Fruit fly (Drosophila melanogaster) whole organism, wandering third instar larva: ENCODE data around the gene CG12316.

Experiments
- Abd-B ChIP-seq: fragments of >200 bp; optimal IDR thresholded peaks from 2 replicates; lab custom pipeline; 2017; ENCODE audit warnings: missing biosample characterization, missing genetic modification characterization
- CG32264 ChIP-seq: fragments of 200-800 bp; sonication (Bioruptor generic); optimal IDR thresholded peaks from 2 replicates; lab custom pipeline; 2016; ENCODE audit warnings: missing biosample characterization, missing genetic modification characterization
- CG9705 ChIP-seq: fragments of 200-800 bp; sonication (Bioruptor generic); optimal IDR thresholded peaks from 2 replicates; lab custom pipeline; 2018; ENCODE audit warnings: missing biosample characterization, mild to moderate bottlenecking, missing genetic modification characterization
- CrebA ChIP-seq: fragments of 200-800 bp; sonication (Bioruptor generic); optimal IDR thresholded peaks from 2 replicates; lab custom pipeline; 2016; ENCODE audit warnings: missing biosample characterization, mild to moderate bottlenecking, missing genetic modification characterization, borderline replicate concordance
- Dfd ChIP-seq: fragments of >200 bp; optimal IDR thresholded peaks from 2 replicates; lab custom pipeline; 2017; ENCODE audit warnings: missing biosample characterization, missing genetic modification characterization
- Dif ChIP-seq: fragments of 200-275, 200-300 bp; sonication (Bioruptor generic); optimal IDR thresholded peaks from 2 replicates; lab custom pipeline; 2018; ENCODE audit warnings: missing biosample characterization, missing genetic modification characterization; ENCODE audit not compliant: partially characterized antibody
- GATAd ChIP-seq: sonication (Bioruptor generic); optimal IDR thresholded peaks from 2 replicates; lab custom pipeline; 2016; ENCODE audit warnings: missing biosample characterization, missing genetic modification characterization
- HLH106 ChIP-seq: fragments of 200-800 bp; optimal IDR thresholded peaks from 3 replicates; lab custom pipeline; 2019; ENCODE audit warnings: missing biosample characterization, mild to moderate bottlenecking, missing genetic modification characterization, moderate library complexity
- Hnf4 ChIP-seq: fragments of 200-800 bp; sonication (Bioruptor generic); optimal IDR thresholded peaks from 2 replicates; lab custom pipeline; 2016; ENCODE audit warnings: missing biosample characterization, mild to moderate bottlenecking, missing genetic modification characterization
- Hr78 ChIP-seq: fragments of >200 bp; optimal IDR thresholded peaks from 2 replicates; lab custom pipeline; 2017; ENCODE audit warnings: missing biosample characterization, missing genetic modification characterization
- Hr83 ChIP-seq: fragments of 200-300 bp; sonication (Bioruptor generic); optimal IDR thresholded peaks from 2 replicates; lab custom pipeline; 2016; ENCODE audit warnings: missing biosample characterization, mild to moderate bottlenecking, missing genetic modification characterization, moderate library complexity; ENCODE audit not compliant: poor library complexity, severe bottlenecking
- Jra ChIP-seq: sonication (Bioruptor generic); optimal IDR thresholded peaks from 2 replicates; lab custom pipeline; 2016; ENCODE audit warnings: missing biosample characterization, missing genetic modification characterization
- Mio ChIP-seq: sonication (Bioruptor generic); optimal IDR thresholded peaks from 2 replicates; lab custom pipeline; 2016; ENCODE audit warnings: missing biosample characterization, missing genetic modification characterization
- Myc ChIP-seq: fragments of >200 bp; optimal IDR thresholded peaks from 2 replicates; lab custom pipeline; 2017
- N ChIP-seq: fragments of >200 bp; optimal IDR thresholded peaks from 2 replicates; lab custom pipeline; 2018; ENCODE audit warnings: missing biosample characterization, missing external identifiers, missing genetic modification characterization
- OdsH ChIP-seq: fragments of 200-800 bp; sonication (Bioruptor generic); optimal IDR thresholded peaks from 2 replicates; lab custom pipeline; 2016; ENCODE audit warnings: missing biosample characterization, mild to moderate bottlenecking, missing genetic modification characterization
- Rel ChIP-seq, 2 experiments: fragments of 200-800 bp; sonication (Bioruptor generic) in 1 of 2; optimal IDR thresholded peaks; 2 replicates in 1 of 2; 3 replicates in 1 of 2; lab custom pipeline; 2016 to 2019; ENCODE audit warnings: mild to moderate bottlenecking in 2 of 2, missing biosample characterization in 2 of 2, missing genetic modification characterization in 2 of 2, moderate library complexity in 1 of 2
- Sp1 ChIP-seq: fragments of 200-800 bp; sonication (Bioruptor generic); optimal IDR thresholded peaks from 3 replicates; lab custom pipeline; 2019; ENCODE audit warnings: missing biosample characterization, mild to moderate bottlenecking, missing genetic modification characterization, moderate library complexity
- Vsx2 ChIP-seq: fragments of 200-300, 225-300 bp; sonication (Bioruptor generic); optimal IDR thresholded peaks from 2 replicates; lab custom pipeline; 2018; ENCODE audit warnings: missing biosample characterization, missing genetic modification characterization; ENCODE audit not compliant: partially characterized antibody
- br ChIP-seq: fragments of 200-800 bp; sonication (Bioruptor generic); optimal IDR thresholded peaks from 2 replicates; lab custom pipeline; 2016; ENCODE audit warnings: missing biosample characterization, missing genetic modification characterization
- brk ChIP-seq: fragments of 200-800 bp; sonication (Bioruptor generic); optimal IDR thresholded peaks from 2 replicates; lab custom pipeline; 2016; ENCODE audit warnings: missing biosample characterization, mild to moderate bottlenecking, missing genetic modification characterization
- dl ChIP-seq, 2 experiments: fragments of 175-275, 200-275 bp in 1 of 2; fragments of 200-275 bp in 1 of 2; sonication (Bioruptor generic); optimal IDR thresholded peaks; lab custom pipeline; 2018; ENCODE audit warnings: mild to moderate bottlenecking in 2 of 2, missing biosample characterization in 2 of 2, missing genetic modification characterization in 2 of 2, moderate library complexity in 2 of 2; ENCODE audit not compliant: partially characterized antibody in 2 of 2, insufficient read depth in 1 of 2
- dmrt93B ChIP-seq: fragments of 200-800 bp; sonication (Bioruptor generic); optimal IDR thresholded peaks from 2 replicates; lab custom pipeline; 2018; ENCODE audit warnings: missing biosample characterization, mild to moderate bottlenecking, missing genetic modification characterization
- dsf ChIP-seq: sonication (Bioruptor generic); optimal IDR thresholded peaks from 2 replicates; lab custom pipeline; 2016; ENCODE audit warnings: missing biosample characterization, missing genetic modification characterization, borderline replicate concordance
- ey ChIP-seq: fragments of 200-800 bp; sonication (Bioruptor generic); optimal IDR thresholded peaks from 2 replicates; lab custom pipeline; 2016; ENCODE audit warnings: missing biosample characterization, missing genetic modification characterization
- foxo ChIP-seq, 2 experiments: fragments of 200-800 bp; sonication (Bioruptor generic); optimal IDR thresholded peaks; 2 replicates in 1 of 2; 3 replicates in 1 of 2; lab custom pipeline; 2016 to 2017; ENCODE audit warnings: missing biosample characterization in 2 of 2, missing genetic modification characterization in 2 of 2
- fru ChIP-seq: fragments of 200-800 bp; sonication (Bioruptor generic); optimal IDR thresholded peaks from 3 replicates; lab custom pipeline; 2016; ENCODE audit warnings: missing biosample characterization, mild to moderate bottlenecking, missing genetic modification characterization
- h ChIP-seq: fragments of 200-800 bp; sonication (Bioruptor generic); optimal IDR thresholded peaks from 3 replicates; lab custom pipeline; 2016; ENCODE audit warnings: missing biosample characterization, mild to moderate bottlenecking, missing genetic modification characterization
- jim ChIP-seq: fragments of 175-275, 200-325 bp; sonication (Bioruptor generic); optimal IDR thresholded peaks from 2 replicates; lab custom pipeline; 2016; ENCODE audit warnings: missing biosample characterization, mild to moderate bottlenecking, missing genetic modification characterization
- lola ChIP-seq: fragments of >200 bp; optimal IDR thresholded peaks from 2 replicates; lab custom pipeline; 2017; ENCODE audit warnings: missing biosample characterization, missing genetic modification characterization
- pan ChIP-seq: fragments of >200 bp; optimal IDR thresholded peaks from 2 replicates; lab custom pipeline; 2017
- psq ChIP-seq: fragments of 200-800 bp; sonication (Bioruptor generic); optimal IDR thresholded peaks from 3 replicates; lab custom pipeline; 2017; ENCODE audit warnings: missing biosample characterization, mild to moderate bottlenecking, missing genetic modification characterization, moderate library complexity
- rgr ChIP-seq: fragments of 200-800 bp; sonication (Bioruptor generic); optimal IDR thresholded peaks from 3 replicates; lab custom pipeline; 2016; ENCODE audit warnings: missing biosample characterization, mild to moderate bottlenecking, missing genetic modification characterization
- sage ChIP-seq: fragments of 200-800 bp; sonication (Bioruptor generic); optimal IDR thresholded peaks from 2 replicates; lab custom pipeline; 2016; ENCODE audit warnings: missing biosample characterization, mild to moderate bottlenecking, missing genetic modification characterization
- sv ChIP-seq: fragments of 200-800 bp; sonication (Bioruptor generic); optimal IDR thresholded peaks from 3 replicates; lab custom pipeline; 2016; ENCODE audit warnings: missing biosample characterization, missing genetic modification characterization
- tai ChIP-seq: sonication (Bioruptor generic); optimal IDR thresholded peaks from 2 replicates; lab custom pipeline; 2016; ENCODE audit warnings: missing biosample characterization, missing genetic modification characterization
- usp ChIP-seq: fragments of >200 bp; optimal IDR thresholded peaks from 2 replicates; lab custom pipeline; 2017; ENCODE audit warnings: missing biosample characterization, missing genetic modification characterization
- woc ChIP-seq: sonication (Bioruptor generic); optimal IDR thresholded peaks from 2 replicates; lab custom pipeline; 2016; ENCODE audit warnings: missing biosample characterization, mild to moderate bottlenecking, missing genetic modification characterization

Gene CG12316

dm6 chr3L:15094589-15095288 is 42.0 kb downstream of the CG12316 start, which contains the start of the genes sstn, Plp and GlyRS:
Gene sstn (minus strand): TSS chr3L:15094719.
Gene Plp (minus strand): TSS chr3L:15094724.
Gene GlyRS (plus strand): TSS chr3L:15095142.
- TF ChIP-seq tai (GFP tag; lab: Kevin White, UChicago) (no peak), Hnf4 (GFP tag; lab: Kevin White, UChicago) (peak; percentile 28), fru (GFP tag; lab: Kevin White, UChicago) (peak; percentile 45), brk (GFP tag; lab: Kevin White, UChicago) (peak; percentile 11), dsf (peak; percentile 33), dl (GFP tag; optimal IDR thresholded peaks at IDR 0.05; lab: Kevin White, UChicago; ENCODE audit: insufficient read depth in 1 of 2, partially characterized antibody in 2 of 2) (no peak), woc (GFP tag; lab: Kevin White, UChicago) (peak; percentile 74), Hr78 (GFP tag; lab: Kevin White, UChicago) (no peak), dmrt93B (GFP tag; lab: Kevin White, UChicago) (peak; percentile 54), usp (no peak), jim (GFP tag; lab: Kevin White, UChicago) (no peak), N (no peak), sv (GFP tag; lab: Kevin White, UChicago) (peak; percentile 26), Mio (GFP tag; lab: Kevin White, UChicago) (no peak), pan (lab: Kevin White, UChicago) (no peak), sage (GFP tag; lab: Kevin White, UChicago) (peak; percentile 48), psq (peak; percentile 50), OdsH (GFP tag; lab: Kevin White, UChicago) (peak; percentile 41), Myc (lab: Kevin White, UChicago) (peak; percentile 66), Sp1 (GFP tag; lab: Kevin White, UChicago) (peak; percentile 35), Dfd (GFP tag; lab: Kevin White, UChicago) (no peak), h (peak; percentile 61), GATAd (GFP tag; lab: Kevin White, UChicago) (no peak), Abd-B (no peak), br (GFP tag; lab: Kevin White, UChicago) (no peak), CG9705 (GFP tag; lab: Kevin White, UChicago) (peak; percentile 21), foxo (GFP tag; optimal IDR thresholded peaks at IDR 0.05; lab: Kevin White, UChicago) (peak in 1 of 2 experiments; percentile 61), Rel (GFP tag; optimal IDR thresholded peaks at IDR 0.05; lab: Kevin White, UChicago) (no peak), Rel (tag; optimal IDR thresholded peaks at IDR 0.05; lab: Kevin White, UChicago) (no peak), Dif (no peak), lola (GFP tag; lab: Kevin White, UChicago) (peak; percentile 46), rgr (GFP tag; lab: Kevin White, UChicago) (peak; percentile 48), Hr83 (GFP tag; lab: Kevin White, UChicago) (no peak), ey (GFP tag; lab: Kevin White, UChicago) (peak; percentile 14), Jra (GFP tag; lab: Kevin White, UChicago) (no peak), HLH106 (tag; lab: Kevin White, UChicago) (peak; percentile 59), Vsx2 (no peak), CrebA (GFP tag; lab: Kevin White, UChicago) (no peak)

- TF ChIP-seq brk (GFP tag; lab: Kevin White, UChicago) (peak; percentile 26), woc (GFP tag; lab: Kevin White, UChicago) (peak; percentile 2), GATAd (GFP tag; lab: Kevin White, UChicago) (no peak), Sp1 (GFP tag; lab: Kevin White, UChicago) (no peak), sage (GFP tag; lab: Kevin White, UChicago) (peak; percentile 28), N (no peak), Hr78 (GFP tag; lab: Kevin White, UChicago) (no peak), OdsH (GFP tag; lab: Kevin White, UChicago) (peak; percentile 15), Myc (lab: Kevin White, UChicago) (no peak), Hr83 (GFP tag; lab: Kevin White, UChicago) (peak; percentile 6), Jra (GFP tag; lab: Kevin White, UChicago) (peak; percentile 5), h (peak; percentile 50), fru (GFP tag; lab: Kevin White, UChicago) (peak; percentile 18), tai (GFP tag; lab: Kevin White, UChicago) (no peak), jim (GFP tag; lab: Kevin White, UChicago) (no peak), dsf (no peak), CG32264 (GFP tag; lab: Kevin White, UChicago) (no peak), Mio (GFP tag; lab: Kevin White, UChicago) (no peak), Abd-B (no peak), CrebA (GFP tag; lab: Kevin White, UChicago) (no peak), sv (GFP tag; lab: Kevin White, UChicago) (no peak), HLH106 (tag; lab: Kevin White, UChicago) (no peak), Rel (GFP tag; optimal IDR thresholded peaks at IDR 0.05; lab: Kevin White, UChicago) (no peak), Rel (tag; optimal IDR thresholded peaks at IDR 0.05; lab: Kevin White, UChicago) (no peak), psq (peak; percentile 0), lola (GFP tag; lab: Kevin White, UChicago) (no peak), ey (GFP tag; lab: Kevin White, UChicago) (peak; percentile 29), dmrt93B (GFP tag; lab: Kevin White, UChicago) (no peak), Hnf4 (GFP tag; lab: Kevin White, UChicago) (no peak), Vsx2 (no peak), rgr (GFP tag; lab: Kevin White, UChicago) (peak; percentile 21), foxo (GFP tag; optimal IDR thresholded peaks at IDR 0.05; lab: Kevin White, UChicago) (no peak), usp (no peak), dl (GFP tag; optimal IDR thresholded peaks at IDR 0.05; lab: Kevin White, UChicago; ENCODE audit: insufficient read depth in 1 of 2, partially characterized antibody in 2 of 2) (no peak), Dif (no peak), CG9705 (GFP tag; lab: Kevin White, UChicago) (peak; percentile 4), br (GFP tag; lab: Kevin White, UChicago) (peak; percentile 26), pan (lab: Kevin White, UChicago) (no peak), Dfd (GFP tag; lab: Kevin White, UChicago) (no peak)
- TF ChIP-seq, all 38 proteins: peak for 13
These were observed 42.7 kb downstream of the CG12316 start for dm6 chr3L:15093929-15094588.
